Fruit fly (Drosophila melanogaster): ENCODE measurements around the gene CG9806.

DNA sequence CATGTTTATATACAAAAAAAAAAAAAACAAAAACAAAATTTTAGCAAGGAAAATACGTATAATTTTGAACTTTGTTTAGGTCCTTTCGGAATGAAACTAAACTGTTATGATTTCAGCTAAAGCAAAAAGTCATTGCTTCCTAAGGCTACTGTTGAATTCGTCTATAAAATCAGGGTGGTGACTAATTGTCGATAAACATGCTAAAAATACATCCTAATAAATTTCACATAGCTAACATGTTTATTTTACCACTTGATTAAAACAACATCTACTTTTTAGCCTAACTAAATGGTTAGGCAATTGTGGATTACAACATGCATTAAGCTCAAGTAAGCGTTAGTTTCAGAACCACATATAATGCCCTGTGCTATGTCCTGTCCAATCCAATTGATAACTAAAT, 46.5 kb upstream of the CG9806 start, which contains the start of gene CG12637:
- TF ChIP-seq CTCF (optimal IDR thresholded peaks at IDR 0.05): no peak
- TF ChIP-seq CG8478 (optimal IDR thresholded peaks at IDR 0.05): no peak

Measured in S2 (cell line).